Worm (Caenorhabditis elegans): ENCODE measurements around the gene F48D6.4.

DNA sequence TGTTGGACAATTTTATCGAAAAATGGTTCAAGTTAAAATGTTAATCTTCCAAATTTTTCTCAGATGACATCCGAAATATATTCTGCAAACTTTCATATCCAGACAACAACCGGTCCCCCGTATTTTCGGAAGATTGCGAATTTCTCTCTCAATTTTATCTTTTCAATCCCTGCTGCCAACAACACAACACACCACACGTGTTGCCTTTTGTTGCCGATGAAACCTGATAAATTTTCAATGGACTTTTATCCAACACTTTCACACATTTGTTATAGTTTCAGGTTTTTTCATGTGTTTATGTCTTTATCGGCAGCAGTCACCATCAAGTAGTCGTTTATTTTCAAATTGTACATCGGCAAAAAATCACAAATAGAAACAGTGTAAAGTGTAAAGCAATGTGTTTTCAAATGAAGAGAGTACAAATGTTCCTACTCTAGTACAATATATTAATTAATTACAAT lies 745 bp downstream of the F48D6.4 start:
- TF ChIP-seq flt-1 (GFP tag; IDR thresholded peaks at IDR 0.05) (no peak), tra-4 (tag; optimal IDR thresholded peaks at IDR 0.05) (no peak), tbx-37 (GFP tag; conservative IDR thresholded peaks at IDR 0.05) (no peak), hmbx-1 (tag; optimal IDR thresholded peaks at IDR 0.05) (no peak), ama-1 (optimal IDR thresholded peaks at IDR 0.05) (no peak), ceh-36 (tag; optimal IDR thresholded peaks at IDR 0.05) (no peak), aly-1 (tag; optimal IDR thresholded peaks at IDR 0.05) (no peak), hnd-1 (tag; optimal IDR thresholded peaks at IDR 0.05) (no peak), F13C5.2 (tag; optimal IDR thresholded peaks at IDR 0.05) (no peak)
